Fruit fly (Drosophila melanogaster): ENCODE results near the gene PLCXD.
A peak's percentile ranks its signal among the peaks of the same experiment; 100 is the strongest.

- TF ChIP-seq Dif (GFP tag; optimal IDR thresholded peaks at IDR 0.05; ENCODE audit: partially characterized antibody) (peak; percentile 25), GATAd (GFP tag; optimal IDR thresholded peaks at IDR 0.05) (peak; percentile 66), CG9705 (GFP tag; optimal IDR thresholded peaks at IDR 0.05) (no peak)
Measured at dm6 chr2L:12093652-12094051, 44.4 kb downstream of the PLCXD start.

All from whole organism, wandering third instar larva.